Worm (Caenorhabditis elegans): Measurements from ENCODE around the gene fbxb-81.

ce11 chrIII:184335-184734, 43.3 kb upstream of the fbxb-81 start:
- TF ChIP-seq dmd-4 (tag; optimal IDR thresholded peaks at IDR 0.05; ENCODE audit: borderline replicate concordance) (no peak), hlh-6 (tag; optimal IDR thresholded peaks at IDR 0.05) (no peak), nhr-11 (tag; optimal IDR thresholded peaks at IDR 0.05) (no peak), Y22D7AL.16 (tag; optimal IDR thresholded peaks at IDR 0.05) (no peak), ceh-34 (tag; optimal IDR thresholded peaks at IDR 0.05) (no peak), rnt-1 (tag; optimal IDR thresholded peaks at IDR 0.05) (no peak), ceh-14 (tag; optimal IDR thresholded peaks at IDR 0.05) (no peak), dve-1 (tag; optimal IDR thresholded peaks at IDR 0.05) (no peak), unc-55 (GFP tag; optimal IDR thresholded peaks at IDR 0.05) (no peak)

All from whole organism, late embryonic.